Fruit fly (Drosophila melanogaster) whole organism, embryonic: ENCODE results near the gene Tnks.
A peak's percentile ranks its signal among the peaks of the same experiment; 100 is the strongest.

Experiments used
- B-H2 ChIP-seq: fragments of 200-800 bp; sonication (Bioruptor generic); optimal IDR thresholded peaks from 2 replicates; lab custom pipeline; 2018; ENCODE audit warnings: missing biosample characterization, mild to moderate bottlenecking, missing genetic modification characterization
- Blimp-1 ChIP-seq: fragments of 200-800 bp; sonication (Bioruptor generic); optimal IDR thresholded peaks from 3 replicates; lab custom pipeline; 2018; ENCODE audit warnings: missing biosample characterization, missing genetic modification characterization, mild to moderate bottlenecking, moderate library complexity, missing genetic modification reagents
- CG17361 ChIP-seq: fragments of 200-800 bp; sonication (Bioruptor generic); IDR thresholded peaks from 3 replicates; pipeline ENCODE4 v1.3.6; 2022; ENCODE audit warnings: missing biosample characterization, missing genetic modification characterization
- CG17802 ChIP-seq: fragments of 200-800 bp; sonication (Bioruptor generic); optimal IDR thresholded peaks from 2 replicates; lab custom pipeline; 2018; ENCODE audit warnings: missing biosample characterization, mild to moderate bottlenecking, missing genetic modification characterization, moderate library complexity
- CG18262 ChIP-seq: fragments of 200-800 bp; optimal IDR thresholded peaks from 3 replicates; lab custom pipeline; 2019; ENCODE audit warnings: missing biosample characterization, mild to moderate bottlenecking, missing genetic modification characterization, moderate library complexity
- CG3065 ChIP-seq: fragments of 200-800 bp; sonication (Bioruptor generic); optimal IDR thresholded peaks from 2 replicates; lab custom pipeline; 2016; ENCODE audit warnings: missing biosample characterization, missing genetic modification characterization
- CG31441 ChIP-seq: fragments of 200-800 bp; sonication (Bioruptor generic); IDR thresholded peaks from 2 replicates; pipeline ENCODE4 v1.3.6; 2022; ENCODE audit warnings: missing biosample characterization, missing genetic modification characterization
- CG4424 ChIP-seq: fragments of 200-800 bp; sonication (Bioruptor generic); optimal IDR thresholded peaks from 3 replicates; lab custom pipeline; 2016; ENCODE audit warnings: missing biosample characterization, missing genetic modification characterization
- CG4617 ChIP-seq: fragments of 200-800 bp; sonication (Bioruptor generic); optimal IDR thresholded peaks from 3 replicates; lab custom pipeline; 2016; ENCODE audit warnings: missing biosample characterization, missing genetic modification characterization, borderline replicate concordance
- CG5953 ChIP-seq: fragments of 200-800 bp; sonication (Bioruptor generic); IDR thresholded peaks from 2 replicates; pipeline ENCODE4 v1.3.6; 2022; ENCODE audit warnings: missing biosample characterization, missing genetic modification characterization
- CG7987 ChIP-seq: fragments of 200-800 bp; sonication (Bioruptor generic); optimal IDR thresholded peaks from 2 replicates; lab custom pipeline; 2018; ENCODE audit warnings: missing biosample characterization, mild to moderate bottlenecking, missing genetic modification characterization, moderate library complexity
- CG8388 ChIP-seq: fragments of 200-800 bp; sonication (Bioruptor generic); optimal IDR thresholded peaks from 2 replicates; lab custom pipeline; 2019; ENCODE audit warnings: missing biosample characterization, mild to moderate bottlenecking, missing genetic modification characterization, moderate library complexity
- CG9609 ChIP-seq: fragments of 200-800 bp; sonication (Bioruptor generic); optimal IDR thresholded peaks from 3 replicates; lab custom pipeline; 2016; ENCODE audit warnings: missing biosample characterization, missing genetic modification characterization
- CG9727 ChIP-seq: fragments of 200-800 bp; sonication (Bioruptor generic); optimal IDR thresholded peaks from 3 replicates; lab custom pipeline; 2017; ENCODE audit warnings: missing biosample characterization, mild to moderate bottlenecking, missing genetic modification characterization
- CTCF ChIP-seq: fragments of 200-800 bp; sonication (Bioruptor generic); optimal IDR thresholded peaks from 2 replicates; lab custom pipeline; 2017; ENCODE audit warnings: missing biosample characterization, mild to moderate bottlenecking, missing genetic modification characterization, moderate library complexity
- Deaf1 ChIP-seq: fragments of 200-800 bp; optimal IDR thresholded peaks from 3 replicates; lab custom pipeline; 2019; ENCODE audit warnings: missing biosample characterization, mild to moderate bottlenecking, missing genetic modification characterization, moderate library complexity
- GATAe ChIP-seq: fragments of 200-800 bp; sonication (Bioruptor generic); conservative IDR thresholded peaks from 2 replicates; pipeline ENCODE4 v1.3.6; 2022; ENCODE audit warnings: missing biosample characterization, missing genetic modification characterization
- Nf-YA ChIP-seq: fragments of 200-800 bp; sonication (Bioruptor generic); IDR thresholded peaks from 2 replicates; pipeline ENCODE4 v1.3.6; 2022; ENCODE audit warnings: missing biosample characterization, missing genetic modification characterization
- PHDP ChIP-seq: fragments of 200-800 bp; sonication (Bioruptor generic); optimal IDR thresholded peaks from 3 replicates; lab custom pipeline; 2018; ENCODE audit warnings: missing biosample characterization, mild to moderate bottlenecking, missing genetic modification characterization, moderate library complexity
- Poxn ChIP-seq: fragments of 200-800 bp; sonication (Bioruptor generic); IDR thresholded peaks from 2 replicates; pipeline ENCODE4 v1.3.6; 2022; ENCODE audit warnings: missing biosample characterization, missing genetic modification characterization
- Sry-δ ChIP-seq: fragments of 200-800 bp; sonication (Bioruptor generic); optimal IDR thresholded peaks from 2 replicates; lab custom pipeline; 2016; ENCODE audit warnings: missing biosample characterization, missing genetic modification characterization
- ato ChIP-seq: fragments of 200-800 bp; sonication (Bioruptor generic); IDR thresholded peaks from 2 replicates; pipeline ENCODE4 v1.3.6; 2022; ENCODE audit warnings: missing biosample characterization, missing genetic modification characterization; ENCODE audit not compliant: partially characterized antibody
- bigmax ChIP-seq: fragments of 200-800 bp; sonication (Bioruptor generic); optimal IDR thresholded peaks from 2 replicates; lab custom pipeline; 2018; ENCODE audit warnings: missing biosample characterization, mild to moderate bottlenecking, missing genetic modification characterization
- bowl ChIP-seq: fragments of 200-800 bp; sonication (Bioruptor generic); IDR thresholded peaks from 2 replicates; pipeline ENCODE4 v1.3.6; 2022; ENCODE audit warnings: missing biosample characterization, missing genetic modification characterization
- bsh ChIP-seq, 2 experiments: fragments of 200-800 bp; sonication (Bioruptor generic); optimal IDR thresholded peaks; 2 replicates each; lab custom pipeline; 2017 to 2018; ENCODE audit warnings: mild to moderate bottlenecking in 2 of 2, missing biosample characterization in 2 of 2, missing genetic modification characterization in 2 of 2, moderate library complexity in 1 of 2
- btn ChIP-seq: fragments of 200-800 bp; sonication (Bioruptor generic); optimal IDR thresholded peaks from 2 replicates; lab custom pipeline; 2016; ENCODE audit warnings: missing biosample characterization, missing genetic modification characterization
- cg ChIP-seq: fragments of 200-800 bp; sonication (Bioruptor generic); optimal IDR thresholded peaks from 3 replicates; lab custom pipeline; 2019; ENCODE audit warnings: missing biosample characterization, mild to moderate bottlenecking, missing genetic modification characterization, moderate library complexity
- chinmo ChIP-seq: fragments of 200-800 bp; sonication (Bioruptor generic); IDR thresholded peaks from 4 replicates; pipeline ENCODE4 v1.3.6; 2022; ENCODE audit warnings: missing biosample characterization, missing genetic modification characterization; ENCODE audit not compliant: partially characterized antibody
- chm ChIP-seq: fragments of 200-800 bp; sonication (Bioruptor generic); IDR thresholded peaks from 2 replicates; pipeline ENCODE4 v1.3.6; 2022; ENCODE audit warnings: missing biosample characterization, missing genetic modification characterization
- dm ChIP-seq: fragments of 200-800 bp; sonication (Bioruptor generic); optimal IDR thresholded peaks from 3 replicates; lab custom pipeline; 2016; ENCODE audit warnings: missing biosample characterization, missing genetic modification characterization
- emc ChIP-seq: fragments of 200-800 bp; sonication (Bioruptor generic); optimal IDR thresholded peaks from 2 replicates; lab custom pipeline; 2016; ENCODE audit warnings: missing biosample characterization, missing genetic modification characterization
- en ChIP-seq: fragments of 200-800 bp; sonication (Bioruptor generic); optimal IDR thresholded peaks from 2 replicates; lab custom pipeline; 2016; ENCODE audit warnings: missing biosample characterization, missing genetic modification characterization
- ewg ChIP-seq: fragments of 200-800 bp; sonication (Bioruptor generic); optimal IDR thresholded peaks from 3 replicates; lab custom pipeline; 2017; ENCODE audit warnings: mild to moderate bottlenecking, missing biosample characterization, missing genetic modification reagents, missing genetic modification characterization
- fd3F ChIP-seq: fragments of 200-800 bp; sonication (Bioruptor generic); optimal IDR thresholded peaks from 2 replicates; lab custom pipeline; 2018; ENCODE audit warnings: missing biosample characterization, mild to moderate bottlenecking, missing genetic modification characterization, moderate library complexity
- ftz-f1 ChIP-seq: fragments of 200-800 bp; sonication (Bioruptor generic); optimal IDR thresholded peaks from 2 replicates; lab custom pipeline; 2016; ENCODE audit warnings: missing biosample characterization, missing genetic modification characterization
- gsb ChIP-seq: fragments of 200-800 bp; sonication (Bioruptor generic); IDR thresholded peaks from 2 replicates; pipeline ENCODE4 v1.3.6; 2022; ENCODE audit warnings: missing biosample characterization, missing genetic modification characterization
- jigr1 ChIP-seq: fragments of 200-800 bp; sonication (Bioruptor generic); IDR thresholded peaks from 3 replicates; pipeline ENCODE4 v1.3.6; 2022; ENCODE audit warnings: missing biosample characterization, missing genetic modification characterization
- kah ChIP-seq: fragments of 200-800 bp; sonication (Bioruptor generic); optimal IDR thresholded peaks from 2 replicates; lab custom pipeline; 2018; ENCODE audit warnings: missing biosample characterization, mild to moderate bottlenecking, missing genetic modification characterization
- klu ChIP-seq: fragments of 200-800 bp; sonication (Bioruptor generic); IDR thresholded peaks from 2 replicates; pipeline ENCODE4 v1.3.6; 2022; ENCODE audit warnings: missing biosample characterization, missing genetic modification characterization
- mirr ChIP-seq: fragments of 200-800 bp; sonication (Bioruptor generic); optimal IDR thresholded peaks from 3 replicates; lab custom pipeline; 2018; ENCODE audit warnings: missing biosample characterization, mild to moderate bottlenecking, missing genetic modification characterization
- org-1 ChIP-seq: fragments of 200-800 bp; sonication (Bioruptor generic); optimal IDR thresholded peaks from 2 replicates; lab custom pipeline; 2017; ENCODE audit warnings: missing biosample characterization, missing genetic modification characterization
- pan ChIP-seq, 4 experiments: fragments of >200 bp in 3 of 4; fragments of 200-800 bp in 1 of 4; sonication (Bioruptor generic) in 1 of 4; optimal IDR thresholded peaks in 3 of 4; IDR thresholded peaks in 1 of 4; 2 replicates each; pipeline versions ENCODE4 v1.3.6 to Lab custom; 2017 to 2022; ENCODE audit warnings: missing biosample characterization in 2 of 4, missing genetic modification characterization in 2 of 4, mixed read lengths in 1 of 4
- pros ChIP-seq: fragments of 200-800 bp; sonication (Bioruptor generic); optimal IDR thresholded peaks from 3 replicates; lab custom pipeline; 2019; ENCODE audit warnings: missing biosample characterization, mild to moderate bottlenecking, missing genetic modification characterization, moderate library complexity
- row ChIP-seq: fragments of 200-800 bp; sonication (Bioruptor generic); IDR thresholded peaks from 3 replicates; pipeline ENCODE4 v1.3.6; 2022; ENCODE audit warnings: missing biosample characterization, missing genetic modification characterization
- sens-2 ChIP-seq: fragments of 200-800 bp; sonication (Bioruptor generic); IDR thresholded peaks from 2 replicates; pipeline ENCODE4 v1.3.6; 2022; ENCODE audit warnings: missing biosample characterization, missing genetic modification characterization
- slbo ChIP-seq: fragments of 200-800 bp; sonication (Bioruptor generic); IDR thresholded peaks from 2 replicates; pipeline ENCODE4 v1.3.6; 2022; ENCODE audit warnings: missing biosample characterization, missing genetic modification characterization
- sr ChIP-seq: fragments of 200-800 bp; sonication (Bioruptor generic); IDR thresholded peaks from 3 replicates; pipeline ENCODE4 v1.3.6; 2022; ENCODE audit warnings: missing biosample characterization, missing genetic modification characterization
- ssp ChIP-seq: fragments of 200-800 bp; sonication (Bioruptor generic); IDR thresholded peaks from 2 replicates; pipeline ENCODE4 v1.3.6; 2022; ENCODE audit warnings: missing biosample characterization, missing genetic modification characterization
- stwl ChIP-seq: fragments of 200-800 bp; sonication (Bioruptor generic); optimal IDR thresholded peaks from 3 replicates; lab custom pipeline; 2018; ENCODE audit warnings: missing biosample characterization, mild to moderate bottlenecking, missing genetic modification characterization, moderate library complexity
- tup ChIP-seq: fragments of 200-800 bp; sonication (Bioruptor generic); optimal IDR thresholded peaks from 2 replicates; lab custom pipeline; 2016; ENCODE audit warnings: missing biosample characterization, mild to moderate bottlenecking, missing genetic modification characterization, moderate library complexity
- unc-4 ChIP-seq: fragments of 200-800 bp; sonication (Bioruptor generic); IDR thresholded peaks from 2 replicates; pipeline ENCODE4 v1.3.6; 2022; ENCODE audit warnings: missing biosample characterization, missing genetic modification characterization; ENCODE audit not compliant: partially characterized antibody

Gene Tnks

dm6 chr3R:25680528-25680927 lies 19.4 kb upstream of the Tnks start, which contains the start of the genes CG4743 and Idh3g (continued):
- peak; percentile 71 for TF ChIP-seq Poxn (GFP tag; lab: Robert Waterston, UW)
- TF ChIP-seq en = peak; percentile 21
- peak; percentile 99 for TF ChIP-seq row
- 0 out of 2 replicates have a peak, but pooled peaks have one; percentile 31 for TF ChIP-seq unc-4
- TF ChIP-seq stwl (tag; lab: Kevin White, UChicago) = peak; percentile 91
- peak; percentile 99 for TF ChIP-seq PHDP (tag; lab: Kevin White, UChicago)
- peak; percentile 98 for TF ChIP-seq B-H2
- TF ChIP-seq slbo (GFP tag; lab: Robert Waterston, UW) = peak; percentile 96
- TF ChIP-seq sens-2 = peak; percentile 94
- peak; percentile 23 for TF ChIP-seq Sry-δ (GFP tag; lab: Kevin White, UChicago)
- TF ChIP-seq chinmo = no peak
- peak; percentile 86 for TF ChIP-seq ssp (GFP tag; lab: Robert Waterston, UW)
- peak; percentile 98 for TF ChIP-seq CG17361 (GFP tag; lab: Robert Waterston, UW)
- peak; percentile 88 for TF ChIP-seq CG7987 (GFP tag; lab: Kevin White, UChicago)
- no peak for TF ChIP-seq ato (GFP tag; lab: Robert Waterston, UW)
- TF ChIP-seq GATAe (GFP tag; lab: Robert Waterston, UW) = peak; percentile 88
- TF ChIP-seq mirr (GFP tag; lab: Kevin White, UChicago) = peak; percentile 88
- TF ChIP-seq pros (GFP tag; lab: Kevin White, UChicago) = peak; percentile 77
- peak; percentile 90 for TF ChIP-seq jigr1 (GFP tag; lab: Robert Waterston, UW)
- peak; percentile 96 for TF ChIP-seq CG4617
- peak; percentile 41 for TF ChIP-seq btn (GFP tag; lab: Kevin White, UChicago)
- TF ChIP-seq bigmax (GFP tag; lab: Kevin White, UChicago) = peak; percentile 63
- TF ChIP-seq fd3F (GFP tag; lab: Kevin White, UChicago) = peak; percentile 97
- TF ChIP-seq dm (GFP tag; lab: Kevin White, UChicago) = peak; percentile 57
- TF ChIP-seq sr (GFP tag; lab: Robert Waterston, UW) = peak; percentile 64; the same call in 1 of the 3 replicates
- peak; percentile 88 for TF ChIP-seq CG3065 (GFP tag; lab: Kevin White, UChicago)
- TF ChIP-seq ewg = peak; percentile 92
- TF ChIP-seq CG8388 (GFP tag; lab: Kevin White, UChicago) = peak; percentile 98
- peak; percentile 75 for TF ChIP-seq CG17802
- TF ChIP-seq CTCF (GFP tag; lab: Kevin White, UChicago) = peak; percentile 67
- TF ChIP-seq pan (optimal IDR thresholded peaks at IDR 0.05; lab: Kevin White, UChicago) = no peak
- TF ChIP-seq pan (GFP tag; optimal IDR thresholded peaks at IDR 0.05 in 1 of 2, IDR thresholded peaks at IDR 0.05 in 1 of 2) = peak in 1 of 2 experiments; percentile 98
- peak; percentile 92 for TF ChIP-seq org-1
- peak; percentile 72 to 99 for TF ChIP-seq bsh (GFP tag; optimal IDR thresholded peaks at IDR 0.05; lab: Kevin White, UChicago)
- peak; percentile 91 for TF ChIP-seq CG5953
- TF ChIP-seq CG9727 (GFP tag; lab: Kevin White, UChicago) = peak; percentile 98
- TF ChIP-seq ftz-f1 (GFP tag; lab: Kevin White, UChicago) = peak; percentile 27
- TF ChIP-seq klu (GFP tag; lab: Robert Waterston, UW) = peak; percentile 89
- TF ChIP-seq CG31441 = peak; percentile 99
- peak; percentile 96 for TF ChIP-seq Blimp-1 (GFP tag; lab: Kevin White, UChicago)
- TF ChIP-seq tup (GFP tag; lab: Kevin White, UChicago) = peak; percentile 89
- TF ChIP-seq gsb (GFP tag; lab: Robert Waterston, UW) = peak; percentile 85
- TF ChIP-seq chm (GFP tag; lab: Robert Waterston, UW) = peak; percentile 96
- peak; percentile 91 for TF ChIP-seq bowl (GFP tag; lab: Robert Waterston, UW)
- peak; percentile 97 for TF ChIP-seq CG4424 (GFP tag; lab: Kevin White, UChicago)
- TF ChIP-seq kah (GFP tag; lab: Kevin White, UChicago) = peak; percentile 90
- TF ChIP-seq CG9609 (GFP tag; lab: Kevin White, UChicago) = peak; percentile 59
- TF ChIP-seq CG18262 (tag; lab: Kevin White, UChicago) = peak; percentile 98
- TF ChIP-seq cg (GFP tag; lab: Kevin White, UChicago) = no peak
- peak; percentile 51 for TF ChIP-seq emc
- peak; percentile 82 for TF ChIP-seq Deaf1 (tag; lab: Kevin White, UChicago)
- peak; percentile 93 for TF ChIP-seq Nf-YA
